Worm (Caenorhabditis elegans): ENCODE results near the gene Y56A3A.41.

Y56A3A.41 gene

ce11 chrIII:11874242-11874641 is 18.6 kb downstream of the Y56A3A.41 start:
- TF ChIP-seq tbx-37 (GFP tag; conservative IDR thresholded peaks at IDR 0.05) (no peak), B0310.2 (tag; optimal IDR thresholded peaks at IDR 0.05) (no peak), hmbx-1 (tag; optimal IDR thresholded peaks at IDR 0.05) (no peak), flt-1 (GFP tag; IDR thresholded peaks at IDR 0.05) (no peak), pes-1 (GFP tag; IDR thresholded peaks at IDR 0.05) (no peak), hmg-4 (GFP tag; optimal IDR thresholded peaks at IDR 0.05) (no peak), sea-1 (GFP tag; conservative IDR thresholded peaks at IDR 0.05) (no peak), ama-1 (optimal IDR thresholded peaks at IDR 0.05) (no peak), aly-1 (tag; optimal IDR thresholded peaks at IDR 0.05) (no peak), scrt-1 (GFP tag; IDR thresholded peaks at IDR 0.05) (no peak), tbx-11 (GFP tag; IDR thresholded peaks at IDR 0.05) (no peak), tra-4 (tag; optimal IDR thresholded peaks at IDR 0.05) (no peak), F13C5.2 (tag; optimal IDR thresholded peaks at IDR 0.05) (no peak)

- TF ChIP-seq tra-4 (tag; optimal IDR thresholded peaks at IDR 0.05): no peak
- TF ChIP-seq ets-7 (tag; optimal IDR thresholded peaks at IDR 0.05): no peak
- TF ChIP-seq ceh-36 (tag; optimal IDR thresholded peaks at IDR 0.05): no peak
- no peak for TF ChIP-seq pes-1 (GFP tag; IDR thresholded peaks at IDR 0.05)
- no peak for TF ChIP-seq flt-1 (GFP tag; IDR thresholded peaks at IDR 0.05)
- no peak for TF ChIP-seq hmg-4 (GFP tag; optimal IDR thresholded peaks at IDR 0.05)
- no peak for TF ChIP-seq F13C5.2 (tag; optimal IDR thresholded peaks at IDR 0.05)
- no peak for TF ChIP-seq sea-1 (GFP tag; conservative IDR thresholded peaks at IDR 0.05)
- TF ChIP-seq ceh-13 (GFP tag; optimal IDR thresholded peaks at IDR 0.05): no peak
- TF ChIP-seq hmbx-1 (tag; optimal IDR thresholded peaks at IDR 0.05): no peak
- TF ChIP-seq hnd-1 (tag; optimal IDR thresholded peaks at IDR 0.05): no peak
- no peak for TF ChIP-seq tbx-11 (GFP tag; IDR thresholded peaks at IDR 0.05)
- no peak for TF ChIP-seq scrt-1 (GFP tag; IDR thresholded peaks at IDR 0.05)
- no peak for TF ChIP-seq aly-1 (tag; optimal IDR thresholded peaks at IDR 0.05)
- TF ChIP-seq ama-1 (optimal IDR thresholded peaks at IDR 0.05): no peak
- TF ChIP-seq tbx-37 (GFP tag; conservative IDR thresholded peaks at IDR 0.05): no peak
- TF ChIP-seq B0310.2 (tag; optimal IDR thresholded peaks at IDR 0.05): no peak
Observed at ce11 chrIII:11871617-11872016, 21.2 kb downstream of the Y56A3A.41 start.

- TF ChIP-seq ama-1 (optimal IDR thresholded peaks at IDR 0.05) (no peak), hnd-1 (tag; optimal IDR thresholded peaks at IDR 0.05) (no peak), F13C5.2 (tag; optimal IDR thresholded peaks at IDR 0.05) (peak; percentile 55), hmg-4 (GFP tag; optimal IDR thresholded peaks at IDR 0.05) (peak; percentile 72), tbx-37 (GFP tag; conservative IDR thresholded peaks at IDR 0.05) (peak; percentile 51), pes-1 (GFP tag; IDR thresholded peaks at IDR 0.05) (peak; percentile 43; the same call in 1 of the 2 replicates)
Observed at ce11 chrIII:11870009-11870408, 22.8 kb downstream of the Y56A3A.41 start.

- TF ChIP-seq tbx-37 (GFP tag; conservative IDR thresholded peaks at IDR 0.05): no peak
- TF ChIP-seq aly-1 (tag; optimal IDR thresholded peaks at IDR 0.05): no peak
- TF ChIP-seq pes-1 (GFP tag; IDR thresholded peaks at IDR 0.05): no peak
- TF ChIP-seq tra-4 (tag; optimal IDR thresholded peaks at IDR 0.05): no peak
- TF ChIP-seq ceh-13 (GFP tag; optimal IDR thresholded peaks at IDR 0.05): no peak
Observed at ce11 chrIII:11869231-11869912, 23.5 kb downstream of the Y56A3A.41 start, which contains the start of gene taf-12. Gene taf-12, minus strand, starts transcription at chrIII:11869281.

ce11 chrIII:11866127-11866526 is 26.7 kb downstream of the Y56A3A.41 start:
- TF ChIP-seq hmg-4 (GFP tag; optimal IDR thresholded peaks at IDR 0.05) (no peak), tra-4 (tag; optimal IDR thresholded peaks at IDR 0.05) (no peak), sea-1 (GFP tag; conservative IDR thresholded peaks at IDR 0.05) (no peak), aly-1 (tag; optimal IDR thresholded peaks at IDR 0.05) (no peak), ceh-13 (GFP tag; optimal IDR thresholded peaks at IDR 0.05) (no peak), hnd-1 (tag; optimal IDR thresholded peaks at IDR 0.05) (no peak), ama-1 (optimal IDR thresholded peaks at IDR 0.05) (no peak), ets-7 (tag; optimal IDR thresholded peaks at IDR 0.05) (no peak), scrt-1 (GFP tag; IDR thresholded peaks at IDR 0.05) (no peak), tbx-37 (GFP tag; conservative IDR thresholded peaks at IDR 0.05) (no peak), flt-1 (GFP tag; IDR thresholded peaks at IDR 0.05) (no peak), pes-1 (GFP tag; IDR thresholded peaks at IDR 0.05) (no peak), ceh-36 (tag; optimal IDR thresholded peaks at IDR 0.05) (no peak), hmbx-1 (tag; optimal IDR thresholded peaks at IDR 0.05) (no peak), F13C5.2 (tag; optimal IDR thresholded peaks at IDR 0.05) (no peak), tbx-11 (GFP tag; IDR thresholded peaks at IDR 0.05) (no peak), B0310.2 (tag; optimal IDR thresholded peaks at IDR 0.05) (no peak)

ce11 chrIII:11862149-11862548 is 30.7 kb downstream of the Y56A3A.41 start, which contains the start of gene Y56A3A.2:
Gene Y56A3A.2, minus strand, starts transcription at chrIII:11862249.
- no peak for TF ChIP-seq F13C5.2 (tag; optimal IDR thresholded peaks at IDR 0.05)
- TF ChIP-seq B0310.2 (tag; optimal IDR thresholded peaks at IDR 0.05): no peak
- no peak for TF ChIP-seq hnd-1 (tag; optimal IDR thresholded peaks at IDR 0.05)
- TF ChIP-seq hmbx-1 (tag; optimal IDR thresholded peaks at IDR 0.05): no peak
- TF ChIP-seq pes-1 (GFP tag; IDR thresholded peaks at IDR 0.05): no peak
- TF ChIP-seq ceh-36 (tag; optimal IDR thresholded peaks at IDR 0.05): no peak
- no peak for TF ChIP-seq tbx-11 (GFP tag; IDR thresholded peaks at IDR 0.05)
- no peak for TF ChIP-seq tra-4 (tag; optimal IDR thresholded peaks at IDR 0.05)
- TF ChIP-seq scrt-1 (GFP tag; IDR thresholded peaks at IDR 0.05): no peak

- TF ChIP-seq ets-7 (tag; optimal IDR thresholded peaks at IDR 0.05): no peak
- TF ChIP-seq ama-1 (optimal IDR thresholded peaks at IDR 0.05): no peak
- no peak for TF ChIP-seq scrt-1 (GFP tag; IDR thresholded peaks at IDR 0.05)
- TF ChIP-seq aly-1 (tag; optimal IDR thresholded peaks at IDR 0.05): no peak
- no peak for TF ChIP-seq F13C5.2 (tag; optimal IDR thresholded peaks at IDR 0.05)
- TF ChIP-seq pes-1 (GFP tag; IDR thresholded peaks at IDR 0.05): no peak
- no peak for TF ChIP-seq B0310.2 (tag; optimal IDR thresholded peaks at IDR 0.05)
- no peak for TF ChIP-seq tra-4 (tag; optimal IDR thresholded peaks at IDR 0.05)
- TF ChIP-seq hnd-1 (tag; optimal IDR thresholded peaks at IDR 0.05): no peak
- no peak for TF ChIP-seq tbx-11 (GFP tag; IDR thresholded peaks at IDR 0.05)
- no peak for TF ChIP-seq ceh-13 (GFP tag; optimal IDR thresholded peaks at IDR 0.05)
- TF ChIP-seq tbx-37 (GFP tag; conservative IDR thresholded peaks at IDR 0.05): no peak
- no peak for TF ChIP-seq sea-1 (GFP tag; conservative IDR thresholded peaks at IDR 0.05)
Observed at ce11 chrIII:11861123-11861522, 31.7 kb downstream of the Y56A3A.41 start.

All from whole organism, early embryonic.